Worm (Caenorhabditis elegans): ENCODE data around the gene F54A3.5.

ce11 chrII:2216940-2217664 lies 8.4 kb downstream of the F54A3.5 start:
- TF ChIP-seq zag-1 (tag; optimal IDR thresholded peaks at IDR 0.05) = no peak
- no peak for TF ChIP-seq unc-130 (tag; optimal IDR thresholded peaks at IDR 0.05)
- no peak for TF ChIP-seq nhr-11 (tag; optimal IDR thresholded peaks at IDR 0.05)
- TF ChIP-seq sup-37 (GFP tag; optimal IDR thresholded peaks at IDR 0.05) = no peak
- no peak for TF ChIP-seq sptf-1 (tag; optimal IDR thresholded peaks at IDR 0.05)
- TF ChIP-seq rnt-1 (tag; optimal IDR thresholded peaks at IDR 0.05) = no peak
- TF ChIP-seq lin-13 (GFP tag; optimal IDR thresholded peaks at IDR 0.05) = no peak

All from whole organism, L1 larva.